Fruit fly (Drosophila melanogaster) whole organism, embryonic: ENCODE data around the gene Invadolysin.

Experiments used
- Abd-B ChIP-seq: fragments of 200-800 bp; sonication (Bioruptor generic); optimal IDR thresholded peaks from 2 replicates; lab custom pipeline; 2018; ENCODE audit warnings: missing biosample characterization, mild to moderate bottlenecking, missing genetic modification characterization, moderate library complexity
- B-H1 ChIP-seq: fragments of 200-800 bp; sonication (Bioruptor generic); IDR thresholded peaks from 3 replicates; pipeline ENCODE4 v1.3.6; 2022; ENCODE audit warnings: missing biosample characterization, missing genetic modification characterization
- CG10274 ChIP-seq: fragments of 200-800 bp; sonication (Bioruptor generic); optimal IDR thresholded peaks from 3 replicates; lab custom pipeline; 2017; ENCODE audit warnings: missing biosample characterization, mild to moderate bottlenecking, missing genetic modification characterization
- CG10462 ChIP-seq: fragments of 200-800 bp; sonication (Bioruptor generic); optimal IDR thresholded peaks from 2 replicates; lab custom pipeline; 2016; ENCODE audit warnings: missing biosample characterization, missing genetic modification characterization
- CG11504 ChIP-seq: fragments of 200-800 bp; sonication (Bioruptor generic); optimal IDR thresholded peaks from 3 replicates; lab custom pipeline; 2019; ENCODE audit warnings: missing biosample characterization, mild to moderate bottlenecking, missing genetic modification characterization, moderate library complexity
- CG12236 ChIP-seq: fragments of 200-800 bp; sonication (Bioruptor generic); optimal IDR thresholded peaks from 2 replicates; lab custom pipeline; 2016; ENCODE audit warnings: missing biosample characterization, missing genetic modification characterization
- CG12659 ChIP-seq: fragments of 200-800 bp; sonication (Bioruptor generic); optimal IDR thresholded peaks from 3 replicates; lab custom pipeline; 2017; ENCODE audit warnings: mild to moderate bottlenecking, missing biosample characterization, missing genetic modification reagents, missing genetic modification characterization
- CG13775 ChIP-seq: fragments of 200-800 bp; sonication (Bioruptor generic); optimal IDR thresholded peaks from 3 replicates; lab custom pipeline; 2017; ENCODE audit warnings: missing biosample characterization, mild to moderate bottlenecking, missing genetic modification characterization
- CG15073 ChIP-seq: fragments of 200-800 bp; sonication (Bioruptor generic); optimal IDR thresholded peaks from 2 replicates; lab custom pipeline; 2016; ENCODE audit warnings: missing biosample characterization, missing genetic modification characterization
- CG15514 ChIP-seq: fragments of 200-800 bp; sonication (Bioruptor generic); optimal IDR thresholded peaks from 3 replicates; lab custom pipeline; 2017; ENCODE audit warnings: missing biosample characterization, missing genetic modification characterization, mild to moderate bottlenecking, moderate library complexity, missing genetic modification reagents
- CG18262 ChIP-seq: fragments of 200-800 bp; optimal IDR thresholded peaks from 3 replicates; lab custom pipeline; 2019; ENCODE audit warnings: missing biosample characterization, mild to moderate bottlenecking, missing genetic modification characterization, moderate library complexity
- CG2120 ChIP-seq: fragments of 200-800 bp; sonication (Bioruptor generic); optimal IDR thresholded peaks from 3 replicates; lab custom pipeline; 2016; ENCODE audit warnings: missing biosample characterization, missing genetic modification characterization
- CG2875 ChIP-seq: fragments of 200-800 bp; sonication (Bioruptor generic); optimal IDR thresholded peaks from 2 replicates; lab custom pipeline; 2017; ENCODE audit warnings: missing biosample characterization, mild to moderate bottlenecking, missing genetic modification characterization, missing genetic modification reagents
- CG31388 ChIP-seq: fragments of 200-800 bp; sonication (Bioruptor generic); optimal IDR thresholded peaks from 2 replicates; lab custom pipeline; 2016; ENCODE audit warnings: missing biosample characterization, missing genetic modification characterization
- CG5245 ChIP-seq: fragments of 200-800 bp; sonication (Bioruptor generic); optimal IDR thresholded peaks from 3 replicates; lab custom pipeline; 2016; ENCODE audit warnings: missing biosample characterization, missing genetic modification characterization
- CG7786 ChIP-seq: fragments of 200-800 bp; sonication (Bioruptor generic); optimal IDR thresholded peaks from 2 replicates; lab custom pipeline; 2016; ENCODE audit warnings: missing biosample characterization, missing genetic modification characterization
- CG8290 ChIP-seq, 3 experiments: fragments of 200-800 bp; sonication (Bioruptor generic); optimal IDR thresholded peaks; 2 replicates each; lab custom pipeline; 2016 to 2019; ENCODE audit warnings: missing biosample characterization in 3 of 3, missing genetic modification characterization in 3 of 3, mild to moderate bottlenecking in 2 of 3, moderate library complexity in 1 of 3
- CG8359 ChIP-seq: fragments of 200-800 bp; sonication (Bioruptor generic); optimal IDR thresholded peaks from 2 replicates; lab custom pipeline; 2017; ENCODE audit warnings: missing biosample characterization, mild to moderate bottlenecking, missing genetic modification characterization, borderline replicate concordance
- Dp ChIP-seq: fragments of 200-800 bp; sonication (Bioruptor generic); optimal IDR thresholded peaks from 2 replicates; lab custom pipeline; 2018; ENCODE audit warnings: missing biosample characterization, mild to moderate bottlenecking, missing genetic modification characterization, moderate library complexity
- Elba2 ChIP-seq: fragments of 200-800 bp; sonication (Bioruptor generic); optimal IDR thresholded peaks from 3 replicates; lab custom pipeline; 2016; ENCODE audit warnings: missing biosample characterization, missing genetic modification characterization
- Ets65A ChIP-seq: fragments of 200-800 bp; sonication (Bioruptor generic); peaks from one replicate; lab custom pipeline; 2016; ENCODE audit warnings: missing biosample characterization, missing genetic modification characterization
- Ets97D ChIP-seq: fragments of 200-800 bp; sonication (Bioruptor generic); optimal IDR thresholded peaks from 3 replicates; lab custom pipeline; 2016; ENCODE audit warnings: missing biosample characterization, missing genetic modification characterization
- Fer2 ChIP-seq: fragments of 200-800 bp; sonication (Bioruptor generic); optimal IDR thresholded peaks from 2 replicates; lab custom pipeline; 2018; ENCODE audit warnings: missing biosample characterization, mild to moderate bottlenecking, missing genetic modification characterization, moderate library complexity
- Hr39 ChIP-seq: fragments of >200 bp; optimal IDR thresholded peaks from 2 replicates; lab custom pipeline; 2017
- Hr51 ChIP-seq, 2 experiments: fragments of 200-800 bp; sonication (Bioruptor generic); optimal IDR thresholded peaks; 2 replicates in 1 of 2; 3 replicates in 1 of 2; lab custom pipeline; 2016 to 2018; ENCODE audit warnings: missing biosample characterization in 2 of 2, missing genetic modification characterization in 2 of 2, mild to moderate bottlenecking in 1 of 2, moderate library complexity in 1 of 2
- Jarid2 ChIP-seq: fragments of 200-800 bp; sonication (Bioruptor generic); optimal IDR thresholded peaks from 3 replicates; lab custom pipeline; 2017; ENCODE audit warnings: mild to moderate bottlenecking, missing biosample characterization, missing genetic modification reagents, missing genetic modification characterization
- Lpt ChIP-seq: fragments of >200 bp; optimal IDR thresholded peaks from 2 replicates; lab custom pipeline; 2018; ENCODE audit warnings: missing biosample characterization, missing genetic modification characterization
- Nf-YA ChIP-seq: fragments of 200-800 bp; sonication (Bioruptor generic); IDR thresholded peaks from 2 replicates; pipeline ENCODE4 v1.3.6; 2022; ENCODE audit warnings: missing biosample characterization, missing genetic modification characterization
- Side ChIP-seq: fragments of 200-800 bp; sonication (Bioruptor generic); optimal IDR thresholded peaks from 2 replicates; lab custom pipeline; 2016; ENCODE audit warnings: missing biosample characterization, missing genetic modification characterization
- Spps ChIP-seq: fragments of 200-800 bp; sonication (Bioruptor generic); optimal IDR thresholded peaks from 2 replicates; lab custom pipeline; 2018; ENCODE audit warnings: missing biosample characterization, mild to moderate bottlenecking, missing genetic modification characterization
- Sry-δ ChIP-seq: fragments of 200-800 bp; sonication (Bioruptor generic); optimal IDR thresholded peaks from 2 replicates; lab custom pipeline; 2016; ENCODE audit warnings: missing biosample characterization, missing genetic modification characterization
- Xbp1 ChIP-seq: fragments of 200-800 bp; sonication (Bioruptor generic); optimal IDR thresholded peaks from 3 replicates; lab custom pipeline; 2016; ENCODE audit warnings: missing biosample characterization, mild to moderate bottlenecking, missing genetic modification characterization
- YL-1 ChIP-seq: fragments of 200-800 bp; sonication (Bioruptor generic); optimal IDR thresholded peaks from 3 replicates; lab custom pipeline; 2017; ENCODE audit warnings: missing biosample characterization, mild to moderate bottlenecking, missing genetic modification characterization
- bcd ChIP-seq: fragments of 200-800 bp; sonication (Bioruptor generic); optimal IDR thresholded peaks from 2 replicates; lab custom pipeline; 2017; ENCODE audit warnings: missing biosample characterization, mild to moderate bottlenecking, missing genetic modification characterization
- bsh ChIP-seq, 2 experiments: fragments of 200-800 bp; sonication (Bioruptor generic); optimal IDR thresholded peaks; 2 replicates each; lab custom pipeline; 2017 to 2018; ENCODE audit warnings: mild to moderate bottlenecking in 2 of 2, missing biosample characterization in 2 of 2, missing genetic modification characterization in 2 of 2, moderate library complexity in 1 of 2
- cg ChIP-seq: fragments of 200-800 bp; sonication (Bioruptor generic); optimal IDR thresholded peaks from 3 replicates; lab custom pipeline; 2019; ENCODE audit warnings: missing biosample characterization, mild to moderate bottlenecking, missing genetic modification characterization, moderate library complexity
- cwo ChIP-seq: fragments of 200-800 bp; sonication (Bioruptor generic); optimal IDR thresholded peaks from 3 replicates; lab custom pipeline; 2017; ENCODE audit warnings: missing biosample characterization, missing genetic modification characterization, mild to moderate bottlenecking, moderate library complexity, missing genetic modification reagents
- fd102C ChIP-seq: fragments of 200-800 bp; sonication (Bioruptor generic); optimal IDR thresholded peaks from 2 replicates; lab custom pipeline; 2018; ENCODE audit warnings: missing biosample characterization, mild to moderate bottlenecking, missing genetic modification characterization, moderate library complexity
- fd3F ChIP-seq: fragments of 200-800 bp; sonication (Bioruptor generic); optimal IDR thresholded peaks from 2 replicates; lab custom pipeline; 2018; ENCODE audit warnings: missing biosample characterization, mild to moderate bottlenecking, missing genetic modification characterization, moderate library complexity
- hb ChIP-seq: fragments of 200-800 bp; sonication (Bioruptor generic); IDR thresholded peaks from 3 replicates; pipeline ENCODE4 v1.3.6; 2022; ENCODE audit warnings: missing biosample characterization, missing genetic modification characterization; ENCODE audit not compliant: partially characterized antibody
- jumu ChIP-seq: fragments of 200-800 bp; sonication (Bioruptor generic); optimal IDR thresholded peaks from 3 replicates; lab custom pipeline; 2016; ENCODE audit warnings: missing biosample characterization, missing genetic modification characterization
- kni ChIP-seq: fragments of 200-800 bp; sonication (Bioruptor generic); optimal IDR thresholded peaks from 3 replicates; lab custom pipeline; 2017; ENCODE audit warnings: mild to moderate bottlenecking, missing biosample characterization, missing genetic modification reagents, missing genetic modification characterization
- lab ChIP-seq: fragments of 200-800 bp; sonication (Bioruptor generic); optimal IDR thresholded peaks from 3 replicates; lab custom pipeline; 2017; ENCODE audit warnings: missing biosample characterization, missing genetic modification characterization, mild to moderate bottlenecking, moderate library complexity, missing genetic modification reagents
- onecut ChIP-seq: fragments of 200-800 bp; sonication (Bioruptor generic); IDR thresholded peaks from 2 replicates; pipeline ENCODE4 v1.3.6; 2022; ENCODE audit warnings: missing biosample characterization, missing genetic modification characterization
- ro ChIP-seq: fragments of 200-800 bp; sonication (Bioruptor generic); IDR thresholded peaks from 2 replicates; pipeline ENCODE4 v1.3.6; 2022; ENCODE audit warnings: missing biosample characterization, missing genetic modification characterization
- sens-2 ChIP-seq: fragments of 200-800 bp; sonication (Bioruptor generic); IDR thresholded peaks from 2 replicates; pipeline ENCODE4 v1.3.6; 2022; ENCODE audit warnings: missing biosample characterization, missing genetic modification characterization
- sisA ChIP-seq: fragments of 200-800 bp; sonication (Bioruptor generic); IDR thresholded peaks from 2 replicates; pipeline ENCODE4 v1.3.6; 2022; ENCODE audit warnings: missing biosample characterization, missing genetic modification characterization
- stwl ChIP-seq: fragments of 200-800 bp; sonication (Bioruptor generic); optimal IDR thresholded peaks from 3 replicates; lab custom pipeline; 2018; ENCODE audit warnings: missing biosample characterization, mild to moderate bottlenecking, missing genetic modification characterization, moderate library complexity
- zf30C ChIP-seq: fragments of 200-800 bp; sonication (Bioruptor generic); optimal IDR thresholded peaks from 3 replicates; lab custom pipeline; 2018; ENCODE audit warnings: missing biosample characterization, mild to moderate bottlenecking, missing genetic modification characterization

Invadolysin gene

dm6 chr3R:10190084-10190782, 45.8 kb downstream of the Invadolysin start, which contains the start of gene Syn (continued):
- no peak for TF ChIP-seq ro
- TF ChIP-seq CG2120: peak; percentile 28
- TF ChIP-seq CG15073 (GFP tag; lab: Kevin White, UChicago): no peak
- no peak for TF ChIP-seq cg
- TF ChIP-seq jumu (GFP tag; lab: Kevin White, UChicago): no peak
- no peak for TF ChIP-seq Spps (tag; lab: Kevin White, UChicago)
- TF ChIP-seq Fer2 (tag; lab: Kevin White, UChicago): no peak
- peak; percentile 28 for TF ChIP-seq lab (GFP tag; lab: Kevin White, UChicago)
- peak; percentile 80 for TF ChIP-seq onecut (GFP tag; lab: Robert Waterston, UW)
- TF ChIP-seq bsh (GFP tag; optimal IDR thresholded peaks at IDR 0.05; lab: Kevin White, UChicago): no peak
- no peak for TF ChIP-seq YL-1 (GFP tag; lab: Kevin White, UChicago)
- TF ChIP-seq Xbp1 (GFP tag; lab: Kevin White, UChicago): peak; percentile 10
- no peak for TF ChIP-seq fd102C
- TF ChIP-seq sisA (GFP tag; lab: Robert Waterston, UW): no peak
- no peak for TF ChIP-seq CG8359 (GFP tag; lab: Kevin White, UChicago)
- TF ChIP-seq cwo: peak; percentile 6
- TF ChIP-seq CG5245 (GFP tag; lab: Kevin White, UChicago): no peak
- no peak for TF ChIP-seq Sry-δ (GFP tag; lab: Kevin White, UChicago)
- TF ChIP-seq Nf-YA (GFP tag; lab: Robert Waterston, UW): no peak
- TF ChIP-seq fd3F (GFP tag; lab: Kevin White, UChicago): no peak
- TF ChIP-seq CG7786 (GFP tag; lab: Kevin White, UChicago): no peak
- TF ChIP-seq CG12659 (GFP tag; lab: Kevin White, UChicago): peak; percentile 9
- TF ChIP-seq sens-2 (GFP tag; lab: Robert Waterston, UW): no peak
- TF ChIP-seq CG12236: no peak
- no peak for TF ChIP-seq Elba2 (GFP tag; lab: Kevin White, UChicago)
- TF ChIP-seq B-H1 (GFP tag; lab: Robert Waterston, UW): no peak
- no peak for TF ChIP-seq hb
- no peak for TF ChIP-seq Hr39 (lab: Kevin White, UChicago)
- TF ChIP-seq zf30C (GFP tag; lab: Kevin White, UChicago): peak; percentile 47
- TF ChIP-seq CG11504: peak; percentile 40
- TF ChIP-seq stwl (tag; lab: Kevin White, UChicago): peak; percentile 70
- TF ChIP-seq CG8290 (GFP tag; optimal IDR thresholded peaks at IDR 0.05; lab: Kevin White, UChicago): no peak
- peak in 1 of 2 experiments; percentile 20 for TF ChIP-seq CG8290 (tag; optimal IDR thresholded peaks at IDR 0.05; lab: Kevin White, UChicago)
- peak in 1 of 2 experiments; percentile 62 for TF ChIP-seq Hr51 (GFP tag; optimal IDR thresholded peaks at IDR 0.05; lab: Kevin White, UChicago)
- TF ChIP-seq kni: no peak
- TF ChIP-seq Dp (GFP tag; lab: Kevin White, UChicago): no peak
- no peak for TF ChIP-seq Jarid2 (GFP tag; lab: Kevin White, UChicago)
- no peak for TF ChIP-seq Ets97D (GFP tag; lab: Kevin White, UChicago)
- TF ChIP-seq Side (GFP tag; lab: Kevin White, UChicago): no peak
- no peak for TF ChIP-seq CG15514 (GFP tag; lab: Kevin White, UChicago)
- TF ChIP-seq CG13775 (GFP tag; lab: Kevin White, UChicago): no peak
- TF ChIP-seq bcd (GFP tag; lab: Kevin White, UChicago): no peak
- TF ChIP-seq Abd-B: no peak
- TF ChIP-seq CG10462 (GFP tag; lab: Kevin White, UChicago): no peak
- TF ChIP-seq CG2875: no peak
- peak; percentile 41 for TF ChIP-seq CG18262 (tag; lab: Kevin White, UChicago)
- no peak for TF ChIP-seq CG31388
- TF ChIP-seq Lpt (GFP tag; lab: Kevin White, UChicago): no peak
- TF ChIP-seq Ets65A (GFP tag; lab: Kevin White, UChicago): no peak
- TF ChIP-seq CG10274 (GFP tag; lab: Kevin White, UChicago): no peak
